Worm (Caenorhabditis elegans) whole organism, dauer: ENCODE measurements around the gene cest-5.1.
"Not testable (repeated sequence)": the region's sequence is repeated elsewhere in the genome, so short reads cannot be mapped to it uniquely, and the experiment has no call there.

Experiments
- unc-62 ChIP-seq: sonication (generic microtip); optimal IDR thresholded peaks from 2 replicates; lab custom pipeline; 2017; ENCODE audit warnings: missing biosample characterization, missing genetic modification reagents, missing genetic modification characterization

cest-5.1 gene

DNA sequence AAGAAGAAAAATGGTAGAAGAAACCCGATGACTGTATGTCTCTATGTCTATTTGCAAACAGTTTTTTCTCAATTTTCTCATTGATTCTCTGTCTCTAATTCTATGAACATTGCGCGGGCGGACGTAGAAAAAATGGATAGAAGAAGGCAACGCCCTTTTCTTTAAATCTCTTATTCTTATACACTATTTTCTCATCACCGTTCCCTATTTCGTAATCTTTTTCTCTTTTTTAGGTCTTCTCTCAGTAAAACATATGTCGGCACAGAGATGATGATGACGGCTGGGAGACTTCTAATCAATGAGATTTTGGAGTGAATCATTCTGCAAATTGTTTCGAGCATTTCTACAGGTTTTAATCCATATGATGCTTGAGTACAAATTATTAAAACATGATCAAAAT lies 9.4 kb downstream of the cest-5.1 start:
- TF ChIP-seq unc-62 (GFP tag; lab: Kevin White, UChicago) = no peak

DNA sequence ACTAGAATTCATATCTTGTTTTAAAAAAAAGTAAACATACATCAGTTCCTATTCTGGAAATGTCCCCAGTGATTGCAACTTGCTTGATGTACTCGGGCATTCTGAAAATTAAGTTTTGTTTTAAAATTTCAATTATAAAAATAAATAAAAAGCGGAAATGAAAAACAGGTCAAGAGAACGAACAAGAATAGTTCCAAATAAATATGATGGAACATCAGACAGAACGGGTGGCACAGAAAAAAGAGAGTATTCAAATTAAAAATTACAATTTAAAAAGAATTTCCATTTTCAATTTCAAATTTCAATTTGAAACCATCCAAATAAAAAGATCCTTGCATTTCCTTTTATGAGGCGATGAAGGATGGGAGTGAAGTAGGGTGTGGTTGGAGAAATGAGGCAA lies 10.3 kb downstream of the cest-5.1 start, which contains the start of gene C01B10.3:
TSS of gene C01B10.3 (minus strand) at position 101 of the 400 bp plus-strand sequence.
- TF ChIP-seq unc-62 (GFP tag; lab: Kevin White, UChicago) = no peak

DNA sequence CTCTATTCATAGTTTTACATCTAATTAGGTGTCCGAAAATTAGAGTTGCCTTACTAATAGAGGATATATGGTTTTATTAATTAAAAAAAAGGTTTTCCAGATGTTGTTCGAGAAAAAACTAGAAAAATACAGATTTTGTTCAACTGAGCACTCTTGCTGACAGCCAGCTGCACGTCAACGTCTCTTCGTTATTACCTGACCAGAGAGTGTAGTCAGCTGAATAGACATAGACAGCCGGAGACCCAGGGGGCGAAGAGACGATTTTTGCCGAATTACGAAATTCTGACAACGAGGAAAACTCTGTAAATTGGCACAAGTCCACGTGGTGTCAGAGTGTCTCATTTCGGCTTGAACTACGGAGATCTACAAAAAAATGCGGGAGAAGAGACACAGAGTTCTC lies 12.9 kb downstream of the cest-5.1 start:
- no peak for TF ChIP-seq unc-62 (GFP tag; lab: Kevin White, UChicago)

DNA sequence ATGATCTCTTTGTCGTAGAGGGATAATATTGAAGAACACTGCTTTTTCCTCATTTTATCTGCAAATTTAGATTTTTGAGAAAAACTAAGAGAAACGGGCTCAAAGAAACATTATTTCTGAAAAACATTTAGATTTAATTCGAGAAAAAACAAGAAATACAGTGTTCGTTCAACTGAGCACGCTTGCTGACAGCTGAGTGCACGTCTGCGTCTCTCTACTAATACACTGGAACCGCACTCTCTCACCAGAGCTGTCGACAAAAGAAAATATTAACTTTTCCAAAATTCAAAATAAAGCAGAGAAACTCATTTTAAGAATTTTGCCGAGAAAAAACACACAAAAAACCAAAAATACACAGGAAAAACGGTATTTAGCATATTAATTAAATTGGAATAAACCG lies 18.3 kb downstream of the cest-5.1 start, which contains the start of gene drh-1:
TSS of gene drh-1 (minus strand) at position 58 of the 400 bp plus-strand sequence.
- TF ChIP-seq unc-62 (GFP tag; lab: Kevin White, UChicago) = no peak

DNA sequence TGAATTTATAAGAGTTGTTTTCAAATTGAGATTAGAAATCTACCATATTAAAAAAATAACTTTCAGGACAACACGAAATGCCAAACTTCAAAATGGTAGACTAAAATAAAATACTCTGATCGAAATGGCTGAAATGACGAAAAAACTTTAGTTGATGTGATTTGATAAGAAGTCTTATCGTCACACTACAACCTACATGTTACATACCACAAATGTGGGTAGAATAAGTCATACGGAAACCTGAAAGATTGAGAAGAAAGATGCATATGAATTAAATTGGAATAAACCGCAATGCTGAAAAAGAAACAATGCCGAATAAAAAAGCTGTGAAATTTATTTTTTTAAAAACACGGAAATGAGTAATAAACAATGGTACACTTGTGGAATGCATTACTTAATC lies 24.5 kb downstream of the cest-5.1 start:
- TF ChIP-seq unc-62 (GFP tag; lab: Kevin White, UChicago) = no peak

DNA sequence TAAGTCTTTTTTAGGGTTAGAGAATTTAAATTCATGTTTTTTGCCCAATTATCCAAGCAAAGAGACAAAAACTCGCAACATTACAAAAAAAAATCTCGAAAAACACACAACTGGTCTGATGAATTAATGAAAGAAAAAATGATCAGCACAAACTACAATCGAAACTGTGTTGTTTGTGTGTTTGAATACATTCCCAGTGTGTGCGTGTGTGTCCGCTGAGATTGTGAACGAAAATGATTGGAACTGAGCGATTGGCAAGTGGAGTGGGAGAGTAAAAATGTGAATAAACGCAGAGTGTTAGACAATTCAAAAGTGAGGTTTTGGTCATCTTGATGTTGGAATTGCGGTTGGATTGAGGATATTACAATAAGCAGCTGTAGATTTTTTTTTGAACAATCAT lies 25.0 kb downstream of the cest-5.1 start:
- TF ChIP-seq unc-62 (GFP tag; lab: Kevin White, UChicago) = no peak

DNA sequence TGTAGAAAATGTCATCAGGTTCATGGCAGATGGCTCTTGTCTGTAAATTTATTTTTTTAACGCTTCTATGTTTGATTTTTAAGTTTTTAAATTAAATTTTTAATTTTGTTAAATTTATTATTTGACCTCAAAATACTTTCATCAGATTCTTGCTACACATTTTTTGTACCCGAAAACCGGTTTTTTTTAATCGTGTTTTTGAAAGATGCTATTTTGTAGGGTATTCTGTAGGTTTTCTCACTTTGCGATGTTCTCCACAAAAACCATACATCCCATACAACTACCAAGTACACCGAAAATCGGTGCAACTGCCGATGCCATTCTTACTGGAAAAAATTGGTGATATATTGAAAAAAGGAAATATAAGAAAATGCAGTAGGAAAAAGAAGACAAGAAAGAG lies 25.7 kb downstream of the cest-5.1 start, which contains the start of gene nstp-2:
TSS of gene nstp-2 (minus strand) at position 326 of the 400 bp plus-strand sequence.
- TF ChIP-seq unc-62 (GFP tag; lab: Kevin White, UChicago) = no peak

DNA sequence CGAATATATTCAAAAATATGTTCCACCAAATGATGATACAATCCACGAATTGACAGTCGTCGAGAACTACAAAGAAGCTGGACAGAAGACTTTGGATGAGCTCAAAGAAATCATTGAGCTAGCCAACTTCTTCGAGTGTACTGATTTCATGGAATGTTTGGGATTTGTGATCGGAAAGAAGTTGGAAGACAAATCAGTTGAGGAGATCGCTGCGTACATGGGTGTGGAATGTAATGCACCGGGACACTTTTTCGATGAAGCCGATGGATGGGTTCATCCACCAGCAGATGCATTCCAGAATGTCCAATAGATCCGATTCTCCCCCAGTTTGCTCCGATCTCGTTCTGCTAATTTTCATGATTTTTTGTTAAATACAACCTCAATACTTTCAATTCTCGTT lies 28.0 kb downstream of the cest-5.1 start:
- no peak for TF ChIP-seq unc-62 (GFP tag; lab: Kevin White, UChicago)

DNA sequence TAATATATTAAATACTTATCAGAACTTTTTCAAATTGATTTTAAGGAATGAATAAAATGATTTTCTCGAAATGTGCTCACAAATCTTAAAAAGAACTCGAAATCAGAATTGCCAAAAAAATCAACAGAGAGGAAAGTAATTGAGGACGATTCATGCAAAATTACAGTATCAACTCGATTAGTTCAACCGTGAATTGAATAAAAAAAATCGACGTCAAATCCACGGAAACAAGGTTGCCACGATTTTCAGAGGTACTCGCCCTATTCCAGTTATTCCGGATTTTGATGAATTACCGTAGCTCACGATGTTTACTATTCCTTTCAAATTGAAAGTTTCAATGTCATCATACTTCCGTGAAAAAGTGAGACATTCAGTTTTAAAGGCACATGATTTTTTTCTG lies 29.2 kb downstream of the cest-5.1 start, which contains the start of gene F15B10.3:
TSS of gene F15B10.3 (plus strand) at position 301 of the 400 bp plus-strand sequence.
- no peak for TF ChIP-seq unc-62 (GFP tag; lab: Kevin White, UChicago)

DNA sequence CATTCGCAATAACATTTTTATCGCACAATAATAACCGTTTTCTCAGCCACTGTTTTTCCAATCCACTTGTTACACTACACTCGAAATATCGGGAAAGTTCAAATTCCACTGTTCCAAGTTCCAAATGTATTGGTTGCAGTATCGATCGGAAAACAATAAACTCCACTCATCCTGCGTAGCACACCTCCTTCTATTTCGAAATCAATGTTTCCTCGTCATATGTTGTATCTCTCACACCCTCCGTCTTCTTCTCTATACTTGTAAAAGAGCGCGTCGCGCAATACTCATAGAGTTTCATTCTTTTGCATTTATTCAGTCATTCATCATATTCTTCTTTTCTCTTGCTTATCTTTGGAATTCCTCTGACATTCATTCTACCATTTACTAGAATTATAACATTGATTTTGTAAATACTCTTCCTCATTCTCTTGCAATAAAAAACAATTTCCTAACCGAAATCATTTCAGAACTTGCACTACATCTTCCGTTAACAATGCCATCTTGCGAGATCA lies 30.3 kb downstream of the cest-5.1 start, which contains the start of gene sup-36:
TSS of gene sup-36 (plus strand) at position 462 of the 512 bp plus-strand sequence.
- no peak for TF ChIP-seq unc-62 (GFP tag; lab: Kevin White, UChicago)

DNA sequence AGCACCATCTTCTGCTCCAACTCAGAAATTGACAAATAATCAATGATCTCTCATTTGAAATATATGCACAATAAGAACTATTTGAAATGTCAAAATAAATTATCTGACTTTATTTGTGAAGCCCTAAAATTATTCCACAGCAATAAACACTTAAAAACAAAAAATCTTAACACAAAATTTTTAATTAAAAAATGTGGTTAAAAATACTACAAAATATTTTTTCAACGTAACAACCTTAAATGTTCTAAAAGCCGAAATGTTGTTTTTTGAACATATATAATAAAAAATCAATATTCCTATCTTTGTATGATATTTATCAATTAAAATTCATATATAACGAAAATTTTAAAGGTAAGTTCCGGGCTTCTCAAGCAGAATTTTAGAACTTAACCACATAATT lies 32.1 kb downstream of the cest-5.1 start, which contains the start of gene F38A5.8:
TSS of gene F38A5.8 (plus strand) at position 301 of the 400 bp plus-strand sequence.
- TF ChIP-seq unc-62 (GFP tag; lab: Kevin White, UChicago) = no peak

DNA sequence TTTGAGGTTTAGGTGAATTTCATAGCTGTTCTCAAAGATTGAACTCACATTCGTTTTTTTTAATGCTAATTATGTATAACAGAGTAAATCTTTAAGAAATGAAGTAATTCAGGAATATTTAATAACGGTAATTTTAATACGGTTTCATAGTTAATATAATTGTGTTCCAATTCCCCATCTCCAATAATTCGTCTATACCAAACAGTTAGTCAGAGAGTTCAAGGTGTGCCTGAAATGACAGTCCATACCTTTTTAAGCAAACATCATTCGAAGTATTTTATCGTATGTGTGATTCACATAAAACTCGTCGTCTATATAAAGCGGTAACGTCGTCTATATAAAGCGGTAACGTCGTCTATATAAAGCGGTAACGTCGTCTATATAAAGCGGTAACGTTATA lies 32.8 kb downstream of the cest-5.1 start, which contains the start of gene nspb-5:
TSS of gene nspb-5 (plus strand) at position 301 of the 400 bp plus-strand sequence.
- TF ChIP-seq unc-62 (GFP tag; lab: Kevin White, UChicago) = not testable (repeated sequence)

DNA sequence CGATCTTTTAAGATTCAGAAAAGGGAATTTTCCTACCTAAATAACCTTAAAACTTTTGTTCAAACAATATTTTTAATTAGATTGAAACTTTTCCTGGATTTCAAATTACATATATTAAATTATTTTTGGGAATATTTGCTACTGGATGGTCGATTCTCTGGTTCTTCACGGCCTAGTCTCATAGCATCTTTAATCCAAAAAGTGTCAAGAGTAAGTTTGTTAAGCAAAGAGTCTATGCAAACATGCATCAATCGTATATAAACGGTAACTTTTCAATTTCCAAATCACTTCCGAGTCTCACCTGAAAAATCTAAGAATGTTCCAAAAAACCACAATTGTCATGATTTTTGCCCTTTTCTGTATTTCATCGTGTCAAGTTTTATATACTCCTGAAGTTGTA lies 33.6 kb downstream of the cest-5.1 start, which contains the start of gene nspb-4:
TSS of gene nspb-4 (plus strand) at position 301 of the 400 bp plus-strand sequence.
- not testable (repeated sequence) for TF ChIP-seq unc-62 (GFP tag; lab: Kevin White, UChicago)

DNA sequence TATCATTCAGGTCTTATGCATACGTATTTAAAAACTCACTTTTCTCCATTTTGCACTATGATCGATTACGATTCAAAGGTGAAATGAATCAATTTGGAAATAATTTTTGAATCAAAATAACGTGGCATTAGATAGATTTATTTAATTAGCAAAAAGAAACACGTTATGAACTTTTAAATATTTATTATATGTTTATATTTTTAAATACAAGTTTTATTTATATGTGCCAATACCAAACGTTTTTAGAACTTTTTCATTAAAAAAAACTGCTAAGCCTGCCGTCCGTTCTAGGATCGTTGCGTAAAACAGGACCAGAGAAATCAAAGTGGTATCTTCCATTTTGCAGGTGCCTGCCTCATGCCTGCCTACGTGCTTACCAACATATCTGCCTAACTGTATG lies 34.3 kb downstream of the cest-5.1 start, which contains the start of gene F38A5.6:
TSS of gene F38A5.6 (minus strand) at position 101 of the 400 bp plus-strand sequence.
- no peak for TF ChIP-seq unc-62 (GFP tag; lab: Kevin White, UChicago)

DNA sequence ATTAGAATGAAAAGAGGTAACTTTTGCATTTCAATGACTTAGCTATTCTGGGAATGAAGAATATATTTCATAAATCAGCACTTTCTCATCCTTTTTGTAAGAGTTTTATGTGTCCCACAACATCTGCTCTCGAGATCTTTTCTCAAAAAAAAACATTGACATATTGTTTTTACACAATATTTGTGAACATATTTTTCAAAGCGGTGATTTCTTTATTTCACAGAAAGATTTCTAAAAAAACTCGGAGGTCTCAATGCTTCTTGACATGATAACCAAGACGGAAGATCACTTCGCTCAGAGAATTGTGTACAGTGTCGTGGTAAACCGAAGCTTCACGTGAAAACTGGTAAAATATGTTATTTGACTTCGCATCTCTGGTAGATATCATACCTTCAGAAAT lies 35.6 kb downstream of the cest-5.1 start, which contains the start of gene F38A5.22:
TSS of gene F38A5.22 (minus strand) at position 29 of the 400 bp plus-strand sequence.
- no peak for TF ChIP-seq unc-62 (GFP tag; lab: Kevin White, UChicago)

DNA sequence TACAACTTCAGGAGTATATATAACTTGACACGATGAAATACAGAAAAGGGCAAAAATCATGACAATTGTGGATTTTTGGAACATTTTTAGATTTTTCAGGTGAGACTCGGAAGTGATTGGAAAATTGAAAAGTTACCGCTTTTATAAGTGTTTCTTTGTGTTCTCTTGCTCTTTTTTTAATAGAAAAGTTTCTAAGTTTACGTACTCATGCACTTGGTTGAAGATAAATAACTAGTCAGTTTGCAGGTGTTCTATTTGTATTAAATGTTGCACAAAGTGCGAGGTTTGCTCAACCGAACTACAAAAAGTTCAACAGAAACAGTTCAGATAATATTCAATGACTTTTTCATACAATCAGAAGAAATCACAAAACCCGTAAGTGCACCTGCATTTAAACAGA lies 36.7 kb downstream of the cest-5.1 start, which contains the start of gene nspb-3:
TSS of gene nspb-3 (minus strand) at position 101 of the 400 bp plus-strand sequence.
- not testable (repeated sequence) for TF ChIP-seq unc-62 (GFP tag; lab: Kevin White, UChicago)
